Fruit fly (Drosophila melanogaster): Measurements from ENCODE around the gene CG31674.

DNA sequence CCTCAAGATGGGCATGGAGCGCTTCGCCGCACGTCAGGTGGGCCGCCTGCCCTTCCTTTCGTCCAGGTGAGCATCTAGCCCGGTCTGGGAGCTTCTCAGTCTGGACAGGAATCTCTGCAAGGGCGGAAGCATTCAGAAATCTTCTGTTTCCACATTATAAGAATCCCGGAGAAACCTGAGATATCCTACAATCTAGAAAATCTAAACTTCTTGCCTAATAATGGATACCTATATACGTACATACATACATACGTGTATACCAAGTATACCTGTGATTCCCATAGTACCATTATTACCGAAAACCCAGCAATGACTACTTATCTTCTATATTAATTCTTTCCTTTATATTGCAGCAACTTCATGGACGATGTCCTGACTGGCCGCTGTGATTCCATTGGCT lies 43.0 kb upstream of the CG31674 start:
- TF ChIP-seq Hr96 (GFP tag; optimal IDR thresholded peaks at IDR 0.05) = no peak
- TF ChIP-seq CG7101 (tag; optimal IDR thresholded peaks at IDR 0.05) = no peak
- TF ChIP-seq pad (GFP tag; optimal IDR thresholded peaks at IDR 0.05) = no peak
- no peak for TF ChIP-seq CG12768 (GFP tag; optimal IDR thresholded peaks at IDR 0.05)
- TF ChIP-seq CG33017 (tag; optimal IDR thresholded peaks at IDR 0.05) = no peak

Data from whole organism, adult.